Fruit fly (Drosophila melanogaster) whole organism, adult: ENCODE results near the gene Cp19.

ENCODE experiments used
- CG14711 ChIP-seq: fragments of 200-800 bp; sonication (Bioruptor generic); optimal IDR thresholded peaks from 2 replicates; lab custom pipeline; 2018; ENCODE audit warnings: missing biosample characterization, mild to moderate bottlenecking, missing genetic modification characterization, moderate library complexity
- CG1620 ChIP-seq: fragments of 200-800 bp; sonication (Bioruptor generic); optimal IDR thresholded peaks from 2 replicates; lab custom pipeline; 2016; ENCODE audit warnings: missing biosample characterization, missing genetic modification characterization
- CG7101 ChIP-seq: fragments of 200-800 bp; sonication (Bioruptor generic); optimal IDR thresholded peaks from 2 replicates; lab custom pipeline; 2018; ENCODE audit warnings: missing biosample characterization, mild to moderate bottlenecking, missing genetic modification characterization, moderate library complexity
- Hr96 ChIP-seq: fragments of 200-800 bp; sonication (Bioruptor generic); optimal IDR thresholded peaks from 2 replicates; lab custom pipeline; 2016; ENCODE audit warnings: missing biosample characterization, missing genetic modification characterization
- Mnt ChIP-seq: fragments of 200-800 bp; sonication (Bioruptor generic); optimal IDR thresholded peaks from 2 replicates; lab custom pipeline; 2016; ENCODE audit warnings: missing biosample characterization, mild to moderate bottlenecking, missing genetic modification characterization
- cic ChIP-seq: fragments of 200-800 bp; sonication (Bioruptor generic); optimal IDR thresholded peaks from 2 replicates; lab custom pipeline; 2017; ENCODE audit warnings: missing biosample characterization, mild to moderate bottlenecking, missing genetic modification characterization, moderate library complexity
- cnc ChIP-seq, 2 experiments: fragments of >200 bp; optimal IDR thresholded peaks; 2 replicates each; lab custom pipeline; 2017
- kay ChIP-seq: fragments of 200-800 bp; sonication (Bioruptor generic); peaks from one replicate; lab custom pipeline; 2016; ENCODE audit warnings: missing biosample characterization, missing genetic modification characterization, borderline replicate concordance
- pad ChIP-seq: fragments of 200-800 bp; sonication (Bioruptor generic); optimal IDR thresholded peaks from 3 replicates; lab custom pipeline; 2017; ENCODE audit warnings: missing biosample characterization, missing genetic modification characterization, mild to moderate bottlenecking, moderate library complexity, missing genetic modification reagents

DNA sequence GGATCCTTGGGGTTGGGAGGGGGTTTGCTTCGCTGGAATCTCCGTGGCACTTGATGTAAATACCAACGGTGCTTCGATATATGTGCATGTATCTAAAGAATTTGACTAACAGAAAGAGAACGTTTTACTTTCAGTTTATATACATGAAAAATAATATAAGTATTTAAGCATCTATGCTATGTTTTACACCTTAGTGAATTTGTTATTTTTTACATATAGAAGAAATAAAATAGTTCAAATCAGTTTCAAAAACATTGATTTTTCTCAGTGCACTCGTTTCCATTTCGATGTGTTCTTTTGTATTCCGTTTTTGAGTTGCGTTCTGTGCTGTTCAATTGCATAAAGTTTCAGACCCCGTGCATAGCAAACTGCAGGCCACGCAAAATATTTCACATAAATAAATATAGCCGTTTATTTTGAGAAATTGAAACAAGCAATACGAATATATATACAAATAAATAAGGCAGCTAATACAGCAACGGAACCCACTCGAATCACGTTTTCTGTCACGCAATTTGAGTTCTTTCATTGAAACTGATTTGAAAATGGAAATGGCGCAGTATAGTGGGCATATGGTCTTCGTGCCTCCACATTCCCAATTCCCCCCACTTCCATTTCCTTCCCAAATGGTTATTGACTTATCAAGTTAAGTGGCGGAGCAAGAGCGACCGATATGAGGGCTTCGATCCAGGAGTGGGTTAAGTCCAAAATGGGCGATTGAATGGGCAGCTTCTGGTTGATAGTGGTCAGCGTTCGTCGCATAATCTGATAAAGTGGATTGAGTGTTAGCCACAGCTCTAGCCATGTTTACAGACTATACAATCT lies 46.9 kb upstream of the Cp19 start:
- TF ChIP-seq CG1620, result no peak
- peak; percentile 76 for TF ChIP-seq kay (GFP tag; lab: Kevin White, UChicago)
- peak; percentile 7 for TF ChIP-seq Mnt (GFP tag; lab: Kevin White, UChicago)
- peak; percentile 13 for TF ChIP-seq CG7101
- TF ChIP-seq pad (GFP tag; lab: Kevin White, UChicago), result no peak
- no peak for TF ChIP-seq Hr96 (GFP tag; lab: Kevin White, UChicago)
- TF ChIP-seq CG14711 (tag; lab: Kevin White, UChicago), result peak; percentile 38
- TF ChIP-seq cnc (optimal IDR thresholded peaks at IDR 0.05; lab: Kevin White, UChicago), result no peak
- TF ChIP-seq cic (GFP tag; lab: Kevin White, UChicago), result peak; percentile 55
